Fruit fly (Drosophila melanogaster): ENCODE results near the gene tw.

DNA sequence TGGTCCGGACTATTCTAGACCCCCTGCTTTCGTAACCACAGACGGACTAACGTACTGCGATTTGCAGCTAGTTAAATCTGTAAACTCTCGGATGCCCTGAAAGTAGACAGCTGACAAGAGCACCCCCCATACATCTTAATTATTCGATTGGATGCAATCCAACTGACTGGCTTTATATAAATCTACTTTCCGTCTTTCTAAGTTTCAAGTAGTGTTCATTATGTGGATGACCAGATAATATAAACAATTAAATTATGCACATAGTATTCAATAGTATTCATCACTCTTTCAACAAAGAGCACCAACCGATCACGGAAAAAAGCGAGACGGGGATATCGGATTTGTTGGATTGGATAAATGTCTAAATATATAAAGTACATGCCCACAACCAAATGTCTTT, 22.5 kb upstream of the tw start:
- TF ChIP-seq Mio (GFP tag; optimal IDR thresholded peaks at IDR 0.05) (no peak), Hnf4 (GFP tag; optimal IDR thresholded peaks at IDR 0.05) (no peak)
